Fruit fly (Drosophila melanogaster) whole organism, embryonic: ENCODE results near the gene CG13476.

ENCODE experiments used
- Aef1 ChIP-seq: fragments of 200-800 bp; sonication (Bioruptor generic); IDR thresholded peaks from 3 replicates; pipeline ENCODE4 v1.3.6; 2022; ENCODE audit warnings: missing biosample characterization, missing genetic modification characterization
- Blimp-1 ChIP-seq: fragments of 200-800 bp; sonication (Bioruptor generic); optimal IDR thresholded peaks from 3 replicates; lab custom pipeline; 2018; ENCODE audit warnings: missing biosample characterization, missing genetic modification characterization, mild to moderate bottlenecking, moderate library complexity, missing genetic modification reagents
- CG10321 ChIP-seq: fragments of 200-800 bp; sonication (Bioruptor generic); IDR thresholded peaks from 2 replicates; pipeline ENCODE4 v1.3.6; 2022; ENCODE audit warnings: missing biosample characterization, missing genetic modification characterization
- CG11247 ChIP-seq: fragments of 200-800 bp; sonication (Bioruptor generic); IDR thresholded peaks from 2 replicates; pipeline ENCODE4 v1.3.6; 2022; ENCODE audit warnings: missing biosample characterization, missing genetic modification characterization
- CG12104 ChIP-seq: fragments of 200-800 bp; sonication (Bioruptor generic); optimal IDR thresholded peaks from 3 replicates; lab custom pipeline; 2016; ENCODE audit warnings: missing biosample characterization, missing genetic modification characterization
- CG1233 ChIP-seq: fragments of 200-800 bp; sonication (Bioruptor generic); optimal IDR thresholded peaks from 4 replicates; lab custom pipeline; 2018; ENCODE audit warnings: missing biosample characterization, mild to moderate bottlenecking, missing genetic modification characterization
- CG12391 ChIP-seq: fragments of 200-800 bp; sonication (Bioruptor generic); optimal IDR thresholded peaks from 3 replicates; lab custom pipeline; 2018; ENCODE audit warnings: missing biosample characterization, mild to moderate bottlenecking, missing genetic modification characterization, moderate library complexity
- CG15514 ChIP-seq: fragments of 200-800 bp; sonication (Bioruptor generic); optimal IDR thresholded peaks from 3 replicates; lab custom pipeline; 2017; ENCODE audit warnings: missing biosample characterization, missing genetic modification characterization, mild to moderate bottlenecking, moderate library complexity, missing genetic modification reagents
- CG17568 ChIP-seq: fragments of 200-800 bp; sonication (Bioruptor generic); optimal IDR thresholded peaks from 2 replicates; lab custom pipeline; 2018; ENCODE audit warnings: missing biosample characterization, mild to moderate bottlenecking, missing genetic modification characterization, moderate library complexity
- CG18764 ChIP-seq: fragments of 200-800 bp; sonication (Bioruptor generic); optimal IDR thresholded peaks from 3 replicates; lab custom pipeline; 2016; ENCODE audit warnings: missing biosample characterization, missing genetic modification characterization
- CG2129 ChIP-seq: fragments of 200-800 bp; sonication (Bioruptor generic); IDR thresholded peaks from 2 replicates; pipeline ENCODE4 v1.3.6; 2022; ENCODE audit warnings: missing biosample characterization, missing genetic modification characterization; ENCODE audit not compliant: partially characterized antibody
- CG30403 ChIP-seq: fragments of 200-800 bp; sonication (Bioruptor generic); optimal IDR thresholded peaks from 3 replicates; lab custom pipeline; 2016; ENCODE audit warnings: missing biosample characterization, missing genetic modification characterization
- CG32532 ChIP-seq: fragments of 200-800 bp; sonication (Bioruptor generic); IDR thresholded peaks from 2 replicates; pipeline ENCODE4 v1.3.6; 2022; ENCODE audit warnings: missing biosample characterization, missing genetic modification characterization
- CG3838 ChIP-seq: fragments of 200-800 bp; sonication (Bioruptor generic); optimal IDR thresholded peaks from 3 replicates; lab custom pipeline; 2016; ENCODE audit warnings: missing biosample characterization, missing genetic modification characterization
- CG5245 ChIP-seq: fragments of 200-800 bp; sonication (Bioruptor generic); optimal IDR thresholded peaks from 3 replicates; lab custom pipeline; 2016; ENCODE audit warnings: missing biosample characterization, missing genetic modification characterization
- CG6689 ChIP-seq: fragments of 200-800 bp; sonication (Bioruptor generic); IDR thresholded peaks from 2 replicates; pipeline ENCODE4 v1.3.6; 2022; ENCODE audit warnings: missing biosample characterization, missing genetic modification characterization
- CG7839 ChIP-seq: fragments of 200-800 bp; sonication (Bioruptor generic); optimal IDR thresholded peaks from 3 replicates; lab custom pipeline; 2018; ENCODE audit warnings: missing biosample characterization, mild to moderate bottlenecking, missing genetic modification characterization, moderate library complexity
- CG7987 ChIP-seq: fragments of 200-800 bp; sonication (Bioruptor generic); optimal IDR thresholded peaks from 2 replicates; lab custom pipeline; 2018; ENCODE audit warnings: missing biosample characterization, mild to moderate bottlenecking, missing genetic modification characterization, moderate library complexity
- CG9437 ChIP-seq: fragments of 200-800 bp; sonication (Bioruptor generic); optimal IDR thresholded peaks from 2 replicates; lab custom pipeline; 2018; ENCODE audit warnings: missing biosample characterization, mild to moderate bottlenecking, missing genetic modification characterization
- Doc3 ChIP-seq: fragments of 200-800 bp; sonication (Bioruptor generic); IDR thresholded peaks from 3 replicates; pipeline ENCODE4 v1.3.6; 2022; ENCODE audit warnings: missing biosample characterization, missing genetic modification characterization; ENCODE audit not compliant: partially characterized antibody
- Kr ChIP-seq: fragments of 200-800 bp; sonication (Bioruptor generic); optimal IDR thresholded peaks from 2 replicates; lab custom pipeline; 2017; ENCODE audit warnings: missing biosample characterization, mild to moderate bottlenecking, missing genetic modification characterization
- Lhr ChIP-seq: fragments of 200-800 bp; sonication (Bioruptor generic); optimal IDR thresholded peaks from 3 replicates; lab custom pipeline; 2017; ENCODE audit warnings: mild to moderate bottlenecking, missing biosample characterization, missing genetic modification reagents, missing genetic modification characterization
- Lpt ChIP-seq: fragments of >200 bp; optimal IDR thresholded peaks from 2 replicates; lab custom pipeline; 2018; ENCODE audit warnings: missing biosample characterization, missing genetic modification characterization
- Med ChIP-seq: fragments of 200-800 bp; sonication (Bioruptor generic); peaks from one replicate; lab custom pipeline; 2016; ENCODE audit warnings: missing biosample characterization, missing genetic modification characterization, mild to moderate bottlenecking, inconsistent platforms, moderate library complexity
- Nf-YA ChIP-seq: fragments of 200-800 bp; sonication (Bioruptor generic); IDR thresholded peaks from 2 replicates; pipeline ENCODE4 v1.3.6; 2022; ENCODE audit warnings: missing biosample characterization, missing genetic modification characterization
- Rx ChIP-seq: fragments of 200-800 bp; sonication (Bioruptor generic); IDR thresholded peaks from 2 replicates; pipeline ENCODE4 v1.3.6; 2022; ENCODE audit warnings: missing biosample characterization, missing genetic modification characterization
- Scr ChIP-seq: fragments of 200-800 bp; sonication (Bioruptor generic); IDR thresholded peaks from 2 replicates; pipeline ENCODE4 v1.3.6; 2022; ENCODE audit warnings: missing biosample characterization, missing genetic modification characterization; ENCODE audit not compliant: partially characterized antibody
- Stat92E ChIP-seq, 3 experiments: fragments of >200 bp in 2 of 3; fragments of 200-800 bp in 1 of 3; sonication (Bioruptor generic) in 1 of 3; optimal IDR thresholded peaks; 2 replicates each; lab custom pipeline; 2017 to 2019; ENCODE audit warnings: missing biosample characterization in 3 of 3, missing genetic modification characterization in 3 of 3, mild to moderate bottlenecking in 1 of 3, moderate library complexity in 1 of 3
- bigmax ChIP-seq: fragments of 200-800 bp; sonication (Bioruptor generic); optimal IDR thresholded peaks from 2 replicates; lab custom pipeline; 2018; ENCODE audit warnings: missing biosample characterization, mild to moderate bottlenecking, missing genetic modification characterization
- bowl ChIP-seq: fragments of 200-800 bp; sonication (Bioruptor generic); IDR thresholded peaks from 2 replicates; pipeline ENCODE4 v1.3.6; 2022; ENCODE audit warnings: missing biosample characterization, missing genetic modification characterization
- btn ChIP-seq: fragments of 200-800 bp; sonication (Bioruptor generic); optimal IDR thresholded peaks from 2 replicates; lab custom pipeline; 2016; ENCODE audit warnings: missing biosample characterization, missing genetic modification characterization
- dmrt11E ChIP-seq: fragments of 200-800 bp; sonication (Bioruptor generic); optimal IDR thresholded peaks from 3 replicates; lab custom pipeline; 2018; ENCODE audit warnings: missing biosample characterization, mild to moderate bottlenecking, missing genetic modification characterization, moderate library complexity
- esg ChIP-seq: fragments of 200-800 bp; sonication (Bioruptor generic); conservative IDR thresholded peaks from 2 replicates; pipeline ENCODE4 v1.3.6; 2022; ENCODE audit warnings: missing biosample characterization, missing genetic modification characterization
- gcm ChIP-seq: fragments of 200-800 bp; sonication (Bioruptor generic); optimal IDR thresholded peaks from 2 replicates; lab custom pipeline; 2019; ENCODE audit warnings: missing biosample characterization, mild to moderate bottlenecking, missing genetic modification characterization, moderate library complexity
- gt ChIP-seq: fragments of 200-800 bp; sonication (Bioruptor generic); IDR thresholded peaks from 2 replicates; pipeline ENCODE4 v1.3.6; 2022; ENCODE audit warnings: missing biosample characterization, missing genetic modification characterization
- kah ChIP-seq: fragments of 200-800 bp; sonication (Bioruptor generic); optimal IDR thresholded peaks from 2 replicates; lab custom pipeline; 2018; ENCODE audit warnings: missing biosample characterization, mild to moderate bottlenecking, missing genetic modification characterization
- pan ChIP-seq, 4 experiments: fragments of >200 bp in 3 of 4; fragments of 200-800 bp in 1 of 4; sonication (Bioruptor generic) in 1 of 4; optimal IDR thresholded peaks in 3 of 4; IDR thresholded peaks in 1 of 4; 2 replicates each; pipeline versions ENCODE4 v1.3.6 to Lab custom; 2017 to 2022; ENCODE audit warnings: missing biosample characterization in 2 of 4, missing genetic modification characterization in 2 of 4, mixed read lengths in 1 of 4
- phol ChIP-seq: fragments of 200-800 bp; sonication (Bioruptor generic); optimal IDR thresholded peaks from 3 replicates; lab custom pipeline; 2018; ENCODE audit warnings: missing biosample characterization, mild to moderate bottlenecking, missing genetic modification characterization, moderate library complexity
- sisA ChIP-seq: fragments of 200-800 bp; sonication (Bioruptor generic); IDR thresholded peaks from 2 replicates; pipeline ENCODE4 v1.3.6; 2022; ENCODE audit warnings: missing biosample characterization, missing genetic modification characterization
- sqz ChIP-seq: fragments of 200-800 bp; sonication (Bioruptor generic); optimal IDR thresholded peaks from 3 replicates; lab custom pipeline; 2018; ENCODE audit warnings: missing biosample characterization, mild to moderate bottlenecking, missing genetic modification characterization
- ssp ChIP-seq: fragments of 200-800 bp; sonication (Bioruptor generic); IDR thresholded peaks from 2 replicates; pipeline ENCODE4 v1.3.6; 2022; ENCODE audit warnings: missing biosample characterization, missing genetic modification characterization
- tin ChIP-seq: fragments of 200-800 bp; sonication (Bioruptor generic); optimal IDR thresholded peaks from 3 replicates; lab custom pipeline; 2016; ENCODE audit warnings: missing biosample characterization, missing genetic modification characterization
- tio ChIP-seq: fragments of 200-800 bp; sonication (Bioruptor generic); optimal IDR thresholded peaks from 2 replicates; lab custom pipeline; 2017; ENCODE audit warnings: missing biosample characterization, missing genetic modification characterization, inconsistent platforms
- usp ChIP-seq: fragments of >200 bp; optimal IDR thresholded peaks from 2 replicates; lab custom pipeline; 2017; ENCODE audit warnings: missing biosample characterization, missing genetic modification characterization
- yki ChIP-seq: fragments of >200 bp; optimal IDR thresholded peaks from 3 replicates; lab custom pipeline; 2018
- zen ChIP-seq: fragments of 200-800 bp; sonication (Bioruptor generic); optimal IDR thresholded peaks from 3 replicates; lab custom pipeline; 2018; ENCODE audit warnings: missing biosample characterization, mild to moderate bottlenecking, missing genetic modification characterization, moderate library complexity
- zf30C ChIP-seq: fragments of 200-800 bp; sonication (Bioruptor generic); optimal IDR thresholded peaks from 3 replicates; lab custom pipeline; 2018; ENCODE audit warnings: missing biosample characterization, mild to moderate bottlenecking, missing genetic modification characterization

CG13476 gene

DNA sequence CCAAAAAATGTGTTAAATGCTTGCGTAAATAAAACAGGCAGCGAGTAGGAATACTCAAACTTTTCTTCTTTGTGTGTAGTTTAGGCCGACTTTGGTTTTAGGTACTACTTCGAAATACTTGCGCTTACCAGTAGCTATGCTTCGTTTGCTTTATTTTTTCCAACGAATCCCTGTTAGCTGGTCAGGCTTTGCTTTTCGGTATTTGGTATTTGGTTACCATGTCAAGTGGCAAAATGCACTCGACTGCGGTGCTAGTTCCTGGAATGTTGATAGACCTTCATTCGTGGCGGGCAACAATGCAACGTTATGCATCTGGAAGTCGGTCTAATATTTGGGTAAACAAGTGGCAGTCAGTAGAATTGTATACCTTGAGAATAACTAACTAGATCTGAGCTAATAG is 41.5 kb upstream of the CG13476 start (continued):
- no peak for TF ChIP-seq CG17568
- TF ChIP-seq Stat92E (GFP tag; optimal IDR thresholded peaks at IDR 0.05; lab: Kevin White, UChicago), result peak in 1 of 3 experiments; percentile 71
- no peak for TF ChIP-seq yki (lab: Kevin White, UChicago)
- TF ChIP-seq CG30403 (GFP tag; lab: Kevin White, UChicago), result no peak
- no peak for TF ChIP-seq bowl
- no peak for TF ChIP-seq btn (GFP tag; lab: Kevin White, UChicago)

- TF ChIP-seq Doc3 (GFP tag; lab: Robert Waterston, UW) (no peak), CG32532 (GFP tag; lab: Robert Waterston, UW) (no peak), kah (peak; percentile 74), tin (GFP tag; lab: Kevin White, UChicago) (peak; percentile 3), Kr (GFP tag; lab: Kevin White, UChicago) (peak; percentile 35), Med (peak; percentile 42), gcm (GFP tag; lab: Kevin White, UChicago) (peak; percentile 90), dmrt11E (tag; lab: Kevin White, UChicago) (peak; percentile 49), CG12391 (tag; lab: Kevin White, UChicago) (no peak), CG12104 (GFP tag; lab: Kevin White, UChicago) (no peak)
- TF ChIP-seq, all 482 proteins: peak for 6
Observed at dm6 chr3L:14664390-14664789, 40.9 kb upstream of the CG13476 start.

dm6 chr3L:14665802-14666351 is 39.4 kb upstream of the CG13476 start:
- TF ChIP-seq CG1233 (GFP tag; lab: Kevin White, UChicago) (peak; percentile 61), phol (tag; lab: Kevin White, UChicago) (peak; percentile 81), Lhr (peak; percentile 78), zen (tag; lab: Kevin White, UChicago) (peak; percentile 74), usp (GFP tag; lab: Kevin White, UChicago) (no peak), CG17568 (peak; percentile 86), ssp (GFP tag; lab: Robert Waterston, UW) (no peak; the same call in 1 of the 2 replicates), CG18764 (peak; percentile 81), tio (peak; percentile 82), CG2129 (GFP tag; lab: Robert Waterston, UW) (no peak), CG7987 (peak; percentile 79), CG15514 (GFP tag; lab: Kevin White, UChicago) (peak; percentile 77), Rx (peak; percentile 65), CG11247 (GFP tag; lab: Robert Waterston, UW) (peak; percentile 82), gt (GFP tag; lab: Robert Waterston, UW) (peak; percentile 57), Blimp-1 (GFP tag; lab: Kevin White, UChicago) (peak; percentile 91), CG5245 (GFP tag; lab: Kevin White, UChicago) (peak; percentile 89), Nf-YA (peak; percentile 52; the same call in 1 of the 2 replicates), CG6689 (GFP tag; lab: Robert Waterston, UW) (peak; percentile 87), CG3838 (peak; percentile 66), sqz (GFP tag; lab: Kevin White, UChicago) (peak; percentile 75), Scr (GFP tag; lab: Robert Waterston, UW) (no peak), sisA (peak; percentile 82), esg (GFP tag; lab: Robert Waterston, UW) (peak; percentile 83), Aef1 (GFP tag; lab: Robert Waterston, UW) (peak; percentile 77), CG7839 (tag; lab: Kevin White, UChicago) (peak; percentile 93), CG10321 (GFP tag; lab: Robert Waterston, UW) (no peak), zf30C (GFP tag; lab: Kevin White, UChicago) (peak; percentile 84), bigmax (GFP tag; lab: Kevin White, UChicago) (peak; percentile 14), Lpt (GFP tag; lab: Kevin White, UChicago) (no peak), CG9437 (GFP tag; lab: Kevin White, UChicago) (peak; percentile 72), pan (optimal IDR thresholded peaks at IDR 0.05; lab: Kevin White, UChicago) (no peak), pan (GFP tag; optimal IDR thresholded peaks at IDR 0.05 in 1 of 2, IDR thresholded peaks at IDR 0.05 in 1 of 2) (peak in 1 of 2 experiments; percentile 90)
